Fruit fly (Drosophila melanogaster): ENCODE data around the gene CG13728.

The CG13728 gene

dm6 chr3L:17421319-17421718, 38.8 kb upstream of the CG13728 start, which contains the start of gene blot (continued):
- TF ChIP-seq stc (GFP tag; IDR thresholded peaks at IDR 0.05) (0 out of 2 replicates have a peak, but pooled peaks have one; percentile 16), seq (GFP tag; IDR thresholded peaks at IDR 0.05) (peak; percentile 11; the same call in 1 of the 2 replicates), CG17568 (GFP tag; optimal IDR thresholded peaks at IDR 0.05) (peak; percentile 19), repo (GFP tag; optimal IDR thresholded peaks at IDR 0.05) (no peak), amos (GFP tag; IDR thresholded peaks at IDR 0.05; ENCODE audit: partially characterized antibody) (peak; percentile 13; the same call in 1 of the 2 replicates), CG30020 (tag; optimal IDR thresholded peaks at IDR 0.05) (no peak), CG3065 (GFP tag; optimal IDR thresholded peaks at IDR 0.05) (no peak), NFAT (GFP tag; IDR thresholded peaks at IDR 0.05) (0 out of 2 replicates have a peak, but pooled peaks have one; percentile 28), otp (GFP tag; IDR thresholded peaks at IDR 0.05) (peak; percentile 34; the same call in 1 of the 3 replicates), tna (GFP tag; IDR thresholded peaks at IDR 0.05; ENCODE audit: partially characterized antibody) (peak; percentile 19; the same call in 1 of the 2 replicates), CG3281 (GFP tag; optimal IDR thresholded peaks at IDR 0.05) (no peak), Hsf (GFP tag; optimal IDR thresholded peaks at IDR 0.05) (no peak), CG10979 (tag; optimal IDR thresholded peaks at IDR 0.05) (no peak), so (GFP tag; IDR thresholded peaks at IDR 0.05) (no peak), Deaf1 (tag; optimal IDR thresholded peaks at IDR 0.05) (peak; percentile 86), CG4328 (GFP tag; optimal IDR thresholded peaks at IDR 0.05) (no peak), CG10565 (GFP tag; optimal IDR thresholded peaks at IDR 0.05) (no peak), CG12071 (GFP tag; optimal IDR thresholded peaks at IDR 0.05) (peak; percentile 5), CG4360 (GFP tag; IDR thresholded peaks at IDR 0.05) (0 out of 2 replicates have a peak, but pooled peaks have one; percentile 26), CG34422 (GFP tag; IDR thresholded peaks at IDR 0.05) (0 out of 3 replicates have a peak, but pooled peaks have one; percentile 26), CG34224 (GFP tag; IDR thresholded peaks at IDR 0.05; ENCODE audit: partially characterized antibody) (peak; percentile 23; the same call in 1 of the 3 replicates), sr (GFP tag; IDR thresholded peaks at IDR 0.05) (peak; percentile 37; the same call in 1 of the 3 replicates), Rfx (GFP tag; IDR thresholded peaks at IDR 0.05) (peak; percentile 9; the same call in 1 of the 2 replicates), CG6791 (GFP tag; IDR thresholded peaks at IDR 0.05; ENCODE audit: partially characterized antibody) (0 out of 3 replicates have a peak, but pooled peaks have one; percentile 52), CG32767 (GFP tag; IDR thresholded peaks at IDR 0.05) (no peak), CG10267 (tag; optimal IDR thresholded peaks at IDR 0.05) (no peak), Blimp-1 (GFP tag; optimal IDR thresholded peaks at IDR 0.05) (no peak), yki (optimal IDR thresholded peaks at IDR 0.05) (peak; percentile 47), Kr (GFP tag; optimal IDR thresholded peaks at IDR 0.05) (no peak), ato (GFP tag; IDR thresholded peaks at IDR 0.05; ENCODE audit: partially characterized antibody) (0 out of 2 replicates have a peak, but pooled peaks have one; percentile 33), CG5180 (GFP tag; optimal IDR thresholded peaks at IDR 0.05) (peak; percentile 11), fd64A (GFP tag; optimal IDR thresholded peaks at IDR 0.05) (no peak), CG34376 (GFP tag; optimal IDR thresholded peaks at IDR 0.05) (no peak), mam (GFP tag; optimal IDR thresholded peaks at IDR 0.05) (no peak), CG12769 (tag; optimal IDR thresholded peaks at IDR 0.05) (peak; percentile 45), unc-4 (GFP tag; IDR thresholded peaks at IDR 0.05; ENCODE audit: partially characterized antibody) (peak; percentile 36; the same call in 1 of the 2 replicates), CG15073 (GFP tag; optimal IDR thresholded peaks at IDR 0.05) (no peak), z (GFP tag; IDR thresholded peaks at IDR 0.05) (0 out of 3 replicates have a peak, but pooled peaks have one; percentile 34), CG4424 (GFP tag; optimal IDR thresholded peaks at IDR 0.05) (no peak), CG16815 (GFP tag; optimal IDR thresholded peaks at IDR 0.05) (no peak), ranshi (GFP tag; IDR thresholded peaks at IDR 0.05) (peak; percentile 22; the same call in 1 of the 2 replicates), CG7839 (tag; optimal IDR thresholded peaks at IDR 0.05) (peak; percentile 0), zen2 (GFP tag; IDR thresholded peaks at IDR 0.05; ENCODE audit: partially characterized antibody) (peak; percentile 34; the same call in 2 of the 3 replicates), CkIIα-i1 (GFP tag; IDR thresholded peaks at IDR 0.05) (no peak), Awh (GFP tag; IDR thresholded peaks at IDR 0.05) (0 out of 2 replicates have a peak, but pooled peaks have one; percentile 17), mirr (GFP tag; optimal IDR thresholded peaks at IDR 0.05) (peak; percentile 34), Hr78 (GFP tag; optimal IDR thresholded peaks at IDR 0.05) (peak in 1 of 2 experiments; percentile 12), knrl (GFP tag; IDR thresholded peaks at IDR 0.05; ENCODE audit: partially characterized antibody) (no peak), aop (GFP tag; IDR thresholded peaks at IDR 0.05) (no peak)

Measured in whole organism, embryonic.